Fruit fly (Drosophila melanogaster): ENCODE measurements around the gene CG6310.

The CG6310 gene

DNA sequence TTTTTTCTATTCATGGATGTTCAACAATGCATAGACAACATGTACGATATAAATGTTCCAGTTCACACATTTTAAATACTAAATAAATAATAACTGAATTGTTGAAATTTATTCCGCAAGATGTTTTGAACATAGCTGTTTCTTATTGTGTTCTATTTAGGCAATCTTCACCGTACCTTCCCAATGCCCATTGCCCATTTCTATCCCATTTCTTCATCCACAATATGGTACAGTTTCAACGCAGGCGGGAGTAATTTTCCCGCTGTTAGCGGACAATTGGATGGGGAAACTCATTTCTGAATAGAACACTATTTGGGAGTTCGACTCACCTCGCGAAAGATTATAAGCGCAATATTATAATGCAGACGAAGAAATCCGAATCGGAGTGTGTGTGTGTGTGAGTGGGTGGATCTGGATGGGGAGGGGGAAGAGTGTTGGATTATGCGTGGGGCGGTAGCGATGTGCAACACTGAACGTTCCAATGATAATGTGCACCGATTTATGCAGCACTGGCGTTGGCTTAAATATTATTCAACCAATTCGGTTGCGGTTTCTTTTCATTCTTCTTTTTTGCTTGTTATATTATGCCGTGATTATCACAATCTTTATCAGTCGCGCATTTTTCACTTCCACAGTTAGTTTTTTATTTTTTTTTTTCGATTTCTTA lies 22.4 kb upstream of the CG6310 start:
- TF ChIP-seq EcR (GFP tag; optimal IDR thresholded peaks at IDR 0.05): no peak
- TF ChIP-seq Pif1A (GFP tag; optimal IDR thresholded peaks at IDR 0.05): peak; percentile 36
- peak; percentile 25 for TF ChIP-seq CG8159 (tag; optimal IDR thresholded peaks at IDR 0.05)
- TF ChIP-seq gl (tag; optimal IDR thresholded peaks at IDR 0.05): no peak
- TF ChIP-seq Ets98B (GFP tag; IDR thresholded peaks at IDR 0.05): peak; percentile 49
- TF ChIP-seq CG13204 (GFP tag; optimal IDR thresholded peaks at IDR 0.05): peak; percentile 34
- TF ChIP-seq CG10348 (GFP tag; IDR thresholded peaks at IDR 0.05): no peak
- TF ChIP-seq CG32121 (GFP tag; IDR thresholded peaks at IDR 0.05): peak; percentile 57; the same call in 1 of the 2 replicates
- peak; percentile 50 for TF ChIP-seq CG4496 (GFP tag; IDR thresholded peaks at IDR 0.05)
- TF ChIP-seq Snoo (tag; optimal IDR thresholded peaks at IDR 0.05): peak; percentile 60
- TF ChIP-seq CG8301 (tag; optimal IDR thresholded peaks at IDR 0.05): peak; percentile 4
- no peak for TF ChIP-seq D1 (tag; optimal IDR thresholded peaks at IDR 0.05)
- 0 out of 2 replicates have a peak, but pooled peaks have one; percentile 21 for TF ChIP-seq CG12605 (GFP tag; IDR thresholded peaks at IDR 0.05)
- no peak for TF ChIP-seq rn (GFP tag; IDR thresholded peaks at IDR 0.05)
- no peak for TF ChIP-seq CG17806 (tag; optimal IDR thresholded peaks at IDR 0.05)
- peak; percentile 23 for TF ChIP-seq CG15710 (tag; optimal IDR thresholded peaks at IDR 0.05)
- no peak for TF ChIP-seq CG9948 (tag; optimal IDR thresholded peaks at IDR 0.05)
- peak; percentile 50 for TF ChIP-seq Pif1B (GFP tag; optimal IDR thresholded peaks at IDR 0.05)
- peak; percentile 52; the same call in 1 of the 3 replicates for TF ChIP-seq fd96Ca (GFP tag; IDR thresholded peaks at IDR 0.05)
- TF ChIP-seq CG34367 (tag; optimal IDR thresholded peaks at IDR 0.05): no peak
- TF ChIP-seq CG14655 (GFP tag; optimal IDR thresholded peaks at IDR 0.05): peak; percentile 33

DNA sequence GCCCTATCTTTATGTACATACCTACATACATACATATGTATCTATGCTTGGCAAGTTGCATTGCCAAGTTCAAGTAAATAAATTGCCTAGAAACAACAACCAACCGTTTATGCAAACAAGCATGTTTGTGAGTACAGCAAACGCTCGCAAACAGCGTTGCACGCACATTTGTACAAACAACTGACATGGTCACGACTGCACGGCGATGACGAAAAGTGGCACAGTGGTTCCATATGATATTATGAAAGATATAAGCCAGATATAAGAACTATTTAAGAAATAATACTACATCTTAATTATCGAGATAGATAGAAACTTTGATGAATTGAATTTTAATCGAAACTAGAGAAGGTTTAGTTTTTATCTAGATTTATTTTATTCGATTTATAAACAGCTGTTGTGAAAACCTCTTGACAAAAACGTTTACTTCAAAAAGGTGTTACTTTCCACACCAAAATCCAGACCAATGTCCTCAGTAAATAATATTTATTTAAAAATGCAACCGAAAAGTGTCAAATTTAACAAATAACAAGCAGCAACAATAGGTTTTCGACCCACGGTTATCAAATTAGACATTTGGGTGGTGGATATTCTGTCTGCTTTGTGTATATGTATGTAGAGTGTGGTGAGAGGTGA lies 20.3 kb upstream of the CG6310 start:
- TF ChIP-seq CG12605 (GFP tag; IDR thresholded peaks at IDR 0.05): no peak
- no peak; the same call in 2 of the 3 replicates for TF ChIP-seq fd96Ca (GFP tag; IDR thresholded peaks at IDR 0.05)
- TF ChIP-seq CG32121 (GFP tag; IDR thresholded peaks at IDR 0.05): peak; percentile 63
- no peak for TF ChIP-seq D1 (tag; optimal IDR thresholded peaks at IDR 0.05)
- peak; percentile 31 for TF ChIP-seq CG8159 (tag; optimal IDR thresholded peaks at IDR 0.05)
- no peak for TF ChIP-seq CG4496 (GFP tag; IDR thresholded peaks at IDR 0.05)
- TF ChIP-seq EcR (GFP tag; optimal IDR thresholded peaks at IDR 0.05): no peak
- peak; percentile 49 for TF ChIP-seq Ets98B (GFP tag; IDR thresholded peaks at IDR 0.05)
- TF ChIP-seq CG15710 (tag; optimal IDR thresholded peaks at IDR 0.05): no peak
- TF ChIP-seq CG17806 (tag; optimal IDR thresholded peaks at IDR 0.05): no peak
- TF ChIP-seq rn (GFP tag; IDR thresholded peaks at IDR 0.05): no peak
- TF ChIP-seq Snoo (tag; optimal IDR thresholded peaks at IDR 0.05): peak; percentile 38
- no peak for TF ChIP-seq CG34367 (tag; optimal IDR thresholded peaks at IDR 0.05)
- TF ChIP-seq Pif1B (GFP tag; optimal IDR thresholded peaks at IDR 0.05): peak; percentile 72
- TF ChIP-seq CG13204 (GFP tag; optimal IDR thresholded peaks at IDR 0.05): no peak
- TF ChIP-seq CG10348 (GFP tag; IDR thresholded peaks at IDR 0.05): no peak
- peak; percentile 71 for TF ChIP-seq CG14655 (GFP tag; optimal IDR thresholded peaks at IDR 0.05)
- TF ChIP-seq Pif1A (GFP tag; optimal IDR thresholded peaks at IDR 0.05): peak; percentile 63
- no peak for TF ChIP-seq gl (tag; optimal IDR thresholded peaks at IDR 0.05)
- peak; percentile 59 for TF ChIP-seq CG8301 (tag; optimal IDR thresholded peaks at IDR 0.05)
- TF ChIP-seq CG9948 (tag; optimal IDR thresholded peaks at IDR 0.05): peak; percentile 39

- TF ChIP-seq CG8159 (tag; optimal IDR thresholded peaks at IDR 0.05): no peak
- TF ChIP-seq Ets98B (GFP tag; IDR thresholded peaks at IDR 0.05): no peak
- no peak for TF ChIP-seq D1 (tag; optimal IDR thresholded peaks at IDR 0.05)
- no peak for TF ChIP-seq CG12605 (GFP tag; IDR thresholded peaks at IDR 0.05)
- no peak for TF ChIP-seq EcR (GFP tag; optimal IDR thresholded peaks at IDR 0.05)
- TF ChIP-seq CG15710 (tag; optimal IDR thresholded peaks at IDR 0.05): no peak
These were observed 16.1 kb upstream of the CG6310 start for dm6 chr3L:11085810-11086209.

DNA sequence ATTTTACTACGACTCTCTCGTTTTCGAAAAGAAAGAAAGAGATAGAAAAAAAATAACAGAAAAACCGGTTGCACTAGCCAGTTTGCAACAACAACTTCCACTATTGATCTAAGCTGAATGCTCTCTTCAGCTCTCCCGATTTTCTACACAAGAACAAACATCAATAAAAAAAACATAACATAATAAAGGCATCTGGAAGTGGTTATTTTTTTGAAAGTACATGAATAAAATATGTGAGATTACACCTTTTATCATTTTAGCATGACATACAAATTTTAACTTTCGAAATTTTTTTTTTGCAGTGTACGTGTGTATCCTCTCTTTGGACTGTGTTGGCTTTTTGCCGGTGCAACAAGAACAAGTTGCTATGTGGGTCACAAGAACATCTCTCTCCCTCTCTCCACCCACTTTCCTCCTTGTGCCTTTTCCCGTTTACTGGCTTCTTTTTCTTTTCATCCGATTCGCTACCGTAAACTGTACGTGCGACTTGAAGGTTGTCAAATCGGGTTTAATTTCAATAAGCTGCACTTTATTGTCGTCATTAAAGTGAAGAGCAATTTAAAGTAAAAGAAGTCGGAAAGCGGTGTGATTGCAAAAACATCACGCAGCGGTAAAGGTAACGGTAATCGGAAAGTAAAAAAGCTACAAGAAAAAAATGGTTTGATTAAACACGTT lies 15.0 kb upstream of the CG6310 start:
- TF ChIP-seq Pif1A (GFP tag; optimal IDR thresholded peaks at IDR 0.05) (peak; percentile 98), CG12605 (GFP tag; IDR thresholded peaks at IDR 0.05) (peak; percentile 99), fd96Ca (GFP tag; IDR thresholded peaks at IDR 0.05) (peak; percentile 96), CG9948 (tag; optimal IDR thresholded peaks at IDR 0.05) (peak; percentile 98), CG17806 (tag; optimal IDR thresholded peaks at IDR 0.05) (peak; percentile 98), CG4496 (GFP tag; IDR thresholded peaks at IDR 0.05) (peak; percentile 99), CG13204 (GFP tag; optimal IDR thresholded peaks at IDR 0.05) (peak; percentile 93), Ets98B (GFP tag; IDR thresholded peaks at IDR 0.05) (peak; percentile 99), CG34367 (tag; optimal IDR thresholded peaks at IDR 0.05) (peak; percentile 98), rn (GFP tag; IDR thresholded peaks at IDR 0.05) (peak; percentile 98), CG32121 (GFP tag; IDR thresholded peaks at IDR 0.05) (peak; percentile 99), CG14655 (GFP tag; optimal IDR thresholded peaks at IDR 0.05) (peak; percentile 99), CG8159 (tag; optimal IDR thresholded peaks at IDR 0.05) (peak; percentile 97), gl (tag; optimal IDR thresholded peaks at IDR 0.05) (peak; percentile 93), Snoo (tag; optimal IDR thresholded peaks at IDR 0.05) (peak; percentile 84), D1 (tag; optimal IDR thresholded peaks at IDR 0.05) (peak; percentile 95), CG8301 (tag; optimal IDR thresholded peaks at IDR 0.05) (peak; percentile 99), CG10348 (GFP tag; IDR thresholded peaks at IDR 0.05) (peak; percentile 94), CG15710 (tag; optimal IDR thresholded peaks at IDR 0.05) (peak; percentile 98), Pif1B (GFP tag; optimal IDR thresholded peaks at IDR 0.05) (peak; percentile 96), EcR (GFP tag; optimal IDR thresholded peaks at IDR 0.05) (peak; percentile 74)

dm6 chr3L:11083605-11084004 lies 13.9 kb upstream of the CG6310 start:
- no peak for TF ChIP-seq CG8159 (tag; optimal IDR thresholded peaks at IDR 0.05)
- TF ChIP-seq fd96Ca (GFP tag; IDR thresholded peaks at IDR 0.05): no peak
- no peak for TF ChIP-seq CG10348 (GFP tag; IDR thresholded peaks at IDR 0.05)
- TF ChIP-seq rn (GFP tag; IDR thresholded peaks at IDR 0.05): no peak
- peak; percentile 15 for TF ChIP-seq EcR (GFP tag; optimal IDR thresholded peaks at IDR 0.05)
- no peak for TF ChIP-seq CG4496 (GFP tag; IDR thresholded peaks at IDR 0.05)
- TF ChIP-seq CG34367 (tag; optimal IDR thresholded peaks at IDR 0.05): no peak
- no peak for TF ChIP-seq CG14655 (GFP tag; optimal IDR thresholded peaks at IDR 0.05)
- no peak for TF ChIP-seq CG17806 (tag; optimal IDR thresholded peaks at IDR 0.05)
- TF ChIP-seq Snoo (tag; optimal IDR thresholded peaks at IDR 0.05): no peak
- TF ChIP-seq Pif1B (GFP tag; optimal IDR thresholded peaks at IDR 0.05): no peak
- TF ChIP-seq CG8301 (tag; optimal IDR thresholded peaks at IDR 0.05): no peak
- no peak for TF ChIP-seq CG9948 (tag; optimal IDR thresholded peaks at IDR 0.05)
- peak; percentile 11; the same call in 1 of the 2 replicates for TF ChIP-seq Ets98B (GFP tag; IDR thresholded peaks at IDR 0.05)
